Worm (Caenorhabditis elegans) whole organism, mixed stage, embryonic: ENCODE results near the gene F26D10.13.
A peak's percentile ranks its signal among the peaks of the same experiment; 100 is the strongest.

Experiments used
- M03D4.4 ChIP-seq: sonication (generic microtip); optimal IDR thresholded peaks from 2 replicates; lab custom pipeline; 2017; ENCODE audit warnings: mild to moderate bottlenecking, missing genetic modification characterization, missing compliant biosample characterization
- bed-3 ChIP-seq: fragments of 200-800 bp; sonication (Bioruptor generic); optimal IDR thresholded peaks from 3 replicates; lab custom pipeline; 2018; ENCODE audit warnings: mild to moderate bottlenecking, missing genetic modification characterization, moderate library complexity, missing compliant biosample characterization
- blmp-1 ChIP-seq: fragments of 150-350 bp; optimal IDR thresholded peaks from 2 replicates; lab custom pipeline; 2014; ENCODE audit warnings: missing biosample characterization, missing genetic modification characterization
- ceh-39 ChIP-seq: fragments of 150-350 bp; optimal IDR thresholded peaks from 2 replicates; lab custom pipeline; 2014; ENCODE audit warnings: missing biosample characterization, missing genetic modification characterization
- ceh-43 ChIP-seq: fragments of 200-800 bp; sonication (Bioruptor generic); optimal IDR thresholded peaks from 2 replicates; lab custom pipeline; 2018; ENCODE audit warnings: mild to moderate bottlenecking, missing genetic modification characterization, moderate library complexity, missing compliant biosample characterization
- ceh-83 ChIP-seq: fragments of 200-800 bp; sonication (Bioruptor generic); optimal IDR thresholded peaks from 2 replicates; lab custom pipeline; 2018; ENCODE audit warnings: mild to moderate bottlenecking, missing genetic modification characterization, missing compliant biosample characterization
- ces-1 ChIP-seq: fragments of 150-350 bp; optimal IDR thresholded peaks from 2 replicates; lab custom pipeline; 2014; ENCODE audit warnings: missing biosample characterization, missing genetic modification reagents, missing genetic modification characterization
- cnd-1 ChIP-seq: fragments of 200-800 bp; sonication (Bioruptor generic); optimal IDR thresholded peaks from 2 replicates; lab custom pipeline; 2018; ENCODE audit warnings: mild to moderate bottlenecking, missing genetic modification characterization, missing compliant biosample characterization
- drap-1 ChIP-seq: fragments of 200-800 bp; sonication (Bioruptor generic); optimal IDR thresholded peaks from 3 replicates; lab custom pipeline; 2018; ENCODE audit warnings: mild to moderate bottlenecking, missing genetic modification characterization, missing compliant biosample characterization
- elt-1 ChIP-seq: sonication (generic microtip); optimal IDR thresholded peaks from 2 replicates; lab custom pipeline; 2017; ENCODE audit warnings: missing genetic modification characterization, mild to moderate bottlenecking, missing compliant biosample characterization, antibody characterized with exemption, moderate library complexity, borderline replicate concordance; ENCODE audit not compliant: insufficient read depth
- elt-3 ChIP-seq: fragments of 150-350 bp; optimal IDR thresholded peaks from 2 replicates; lab custom pipeline; 2014; ENCODE audit warnings: missing biosample characterization, missing genetic modification characterization
- flh-1 ChIP-seq: fragments of 200-800 bp; sonication (Bioruptor generic); optimal IDR thresholded peaks from 2 replicates; lab custom pipeline; 2018; ENCODE audit warnings: mild to moderate bottlenecking, missing genetic modification characterization, moderate library complexity, missing compliant biosample characterization
- ham-2 ChIP-seq: fragments of 200-800 bp; sonication (Bioruptor generic); optimal IDR thresholded peaks from 2 replicates; lab custom pipeline; 2018; ENCODE audit warnings: mild to moderate bottlenecking, missing genetic modification characterization, missing compliant biosample characterization
- hlh-1 ChIP-seq: fragments of 150-350 bp; optimal IDR thresholded peaks from 2 replicates; lab custom pipeline; 2014; ENCODE audit warnings: missing biosample characterization, missing genetic modification reagents, missing genetic modification characterization
- lin-13 ChIP-seq: fragments of 150-350 bp; optimal IDR thresholded peaks from 2 replicates; lab custom pipeline; 2014; ENCODE audit warnings: missing biosample characterization, missing genetic modification characterization
- lin-32 ChIP-seq: fragments of 200-800 bp; sonication (Bioruptor generic); optimal IDR thresholded peaks from 2 replicates; lab custom pipeline; 2018; ENCODE audit warnings: mild to moderate bottlenecking, missing genetic modification characterization, missing compliant biosample characterization
- lsy-2 ChIP-seq: fragments of 150-350 bp; optimal IDR thresholded peaks from 2 replicates; lab custom pipeline; 2014; ENCODE audit warnings: missing biosample characterization, missing genetic modification characterization
- mab-5 ChIP-seq: fragments of 150-350 bp; optimal IDR thresholded peaks from 2 replicates; lab custom pipeline; 2014; ENCODE audit warnings: missing biosample characterization, missing genetic modification characterization
- mep-1 ChIP-seq: fragments of 150-350 bp; optimal IDR thresholded peaks from 2 replicates; lab custom pipeline; 2017; ENCODE audit warnings: missing biosample characterization, missing genetic modification reagents, missing genetic modification characterization, inconsistent platforms
- mls-2 ChIP-seq: sonication (generic microtip); optimal IDR thresholded peaks from 2 replicates; lab custom pipeline; 2016; ENCODE audit warnings: mild to moderate bottlenecking, missing genetic modification characterization, moderate library complexity, missing compliant biosample characterization
- nhr-12 ChIP-seq: fragments of 150-350 bp; optimal IDR thresholded peaks from 2 replicates; lab custom pipeline; 2014; ENCODE audit warnings: missing biosample characterization, missing genetic modification characterization
- nhr-2 ChIP-seq: fragments of 150-350 bp; optimal IDR thresholded peaks from 2 replicates; lab custom pipeline; 2014; ENCODE audit warnings: missing biosample characterization, missing genetic modification characterization
- nhr-237 ChIP-seq: fragments of 150-350 bp; optimal IDR thresholded peaks from 2 replicates; lab custom pipeline; 2014; ENCODE audit warnings: missing biosample characterization, missing genetic modification characterization
- nhr-28 ChIP-seq: fragments of 150-350 bp; optimal IDR thresholded peaks from 2 replicates; lab custom pipeline; 2014; ENCODE audit warnings: missing biosample characterization, missing genetic modification characterization
- sem-2 ChIP-seq: fragments of 200-800 bp; sonication (Bioruptor generic); optimal IDR thresholded peaks from 2 replicates; lab custom pipeline; 2018; ENCODE audit warnings: mild to moderate bottlenecking, missing genetic modification characterization, missing compliant biosample characterization
- snpc-4 ChIP-seq: fragments of 150-350 bp; optimal IDR thresholded peaks from 2 replicates; lab custom pipeline; 2014; ENCODE audit warnings: missing biosample characterization, missing genetic modification characterization
- sptf-1 ChIP-seq: sonication (generic microtip); optimal IDR thresholded peaks from 2 replicates; lab custom pipeline; 2017; ENCODE audit warnings: mild to moderate bottlenecking, missing genetic modification characterization, moderate library complexity, missing compliant biosample characterization
- tbx-8 ChIP-seq: fragments of 200-800 bp; sonication (Bioruptor generic); optimal IDR thresholded peaks from 2 replicates; lab custom pipeline; 2018; ENCODE audit warnings: mild to moderate bottlenecking, missing genetic modification characterization, moderate library complexity, missing compliant biosample characterization
- unc-120 ChIP-seq: sonication (generic microtip); optimal IDR thresholded peaks from 2 replicates; lab custom pipeline; 2017; ENCODE audit warnings: missing genetic modification characterization, missing compliant biosample characterization; ENCODE audit not compliant: poor library complexity, severe bottlenecking
- unc-39 ChIP-seq: fragments of 150-350 bp; optimal IDR thresholded peaks from 2 replicates; lab custom pipeline; 2014; ENCODE audit warnings: missing biosample characterization, missing genetic modification characterization
- unc-62 ChIP-seq: fragments of 150-350 bp; optimal IDR thresholded peaks from 2 replicates; lab custom pipeline; 2014; ENCODE audit warnings: missing biosample characterization, missing genetic modification reagents, missing genetic modification characterization

Gene F26D10.13

DNA sequence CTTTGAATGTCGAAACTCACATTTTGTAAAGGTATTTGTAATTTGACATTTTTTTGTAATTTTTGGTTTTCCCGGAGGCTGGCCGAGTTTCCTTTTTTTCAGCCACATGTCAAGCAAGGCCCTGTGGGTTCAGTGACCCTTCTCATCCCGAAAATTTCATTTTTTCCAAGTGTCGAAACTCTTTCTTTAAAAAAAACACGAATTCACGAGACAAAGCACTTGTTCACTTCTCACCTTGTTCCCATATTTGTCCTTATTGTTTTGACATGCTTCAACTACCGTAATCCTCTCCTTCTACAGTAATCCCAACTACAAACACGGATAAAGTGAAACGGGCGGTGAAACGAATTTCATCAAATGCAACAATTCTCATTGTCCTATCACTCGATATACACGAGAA lies 10.7 kb upstream of the F26D10.13 start, which contains the start of gene lhfp-4:
Gene lhfp-4, plus strand, starts transcription at position 301 of the 400 bp plus-strand sequence.
- TF ChIP-seq blmp-1 (no peak), elt-1 (tag; lab: Kevin White, UChicago) (no peak), ces-1 (GFP tag; lab: Kevin White, UChicago) (no peak), flh-1 (GFP tag; lab: Kevin White, UChicago) (no peak), nhr-2 (no peak), mep-1 (no peak), M03D4.4 (tag; lab: Kevin White, UChicago) (no peak), lsy-2 (no peak), unc-62 (GFP tag; lab: Kevin White, UChicago) (no peak)

DNA sequence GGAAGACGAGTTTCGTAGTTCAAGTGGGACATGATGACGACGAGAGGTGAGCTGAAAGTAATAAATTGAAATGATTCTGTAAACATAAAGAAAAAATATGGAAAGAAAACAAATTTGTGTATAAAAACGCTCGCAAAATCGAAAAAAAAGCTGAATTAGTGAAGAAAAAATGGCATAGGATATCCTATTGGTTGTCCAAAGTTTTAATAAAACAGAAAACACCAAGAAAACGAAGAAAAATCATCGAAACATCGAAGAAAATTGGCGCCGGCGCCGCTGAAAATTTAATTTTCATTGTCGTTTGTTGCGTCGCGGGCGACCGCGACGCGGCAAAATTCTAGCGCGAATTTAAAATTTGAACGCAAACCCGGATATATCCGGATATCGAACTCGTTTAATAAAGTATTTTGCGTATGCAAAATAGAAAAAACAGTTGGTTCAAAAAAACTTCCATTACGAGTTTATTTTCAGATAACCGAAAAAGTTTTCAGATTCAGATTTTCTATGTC lies 9.0 kb upstream of the F26D10.13 start, which contains the start of gene gln-5:
Gene gln-5, minus strand, starts transcription at position 51 of the 509 bp plus-strand sequence.
- TF ChIP-seq sem-2 (no peak), mep-1 (no peak), ceh-43 (GFP tag; lab: Kevin White, UChicago) (no peak), sptf-1 (tag; lab: Kevin White, UChicago) (no peak), bed-3 (GFP tag; lab: Kevin White, UChicago) (no peak), nhr-28 (tag; lab: Kevin White, UChicago) (no peak), ham-2 (GFP tag; lab: Kevin White, UChicago) (no peak), drap-1 (GFP tag; lab: Kevin White, UChicago) (no peak), unc-62 (GFP tag; lab: Kevin White, UChicago) (no peak), nhr-2 (no peak), lsy-2 (no peak), unc-39 (tag; lab: Kevin White, UChicago) (no peak), ceh-83 (GFP tag; lab: Kevin White, UChicago) (no peak), snpc-4 (tag; lab: Kevin White, UChicago) (no peak)

DNA sequence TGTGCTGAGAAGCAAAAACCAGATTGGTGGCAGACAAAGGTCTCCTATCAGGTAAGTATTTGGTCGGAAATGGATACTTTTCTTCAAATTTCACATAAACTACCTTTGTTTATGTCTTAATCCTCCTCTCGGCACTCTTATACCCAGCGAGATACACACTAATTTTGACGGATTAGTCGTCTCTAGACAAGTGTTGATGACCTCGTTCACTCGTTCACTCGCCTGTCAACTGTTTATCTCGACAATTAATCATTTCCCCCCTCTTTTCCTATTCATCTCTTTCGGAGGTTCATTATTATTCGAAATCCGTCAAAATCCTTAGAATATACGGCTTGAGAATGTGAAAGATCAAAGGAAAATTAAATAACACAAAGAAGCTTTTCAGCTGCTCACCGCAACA lies 5.1 kb upstream of the F26D10.13 start:
- TF ChIP-seq elt-3 (tag; lab: Kevin White, UChicago) (no peak), nhr-2 (peak; percentile 80), mls-2 (no peak), unc-62 (GFP tag; lab: Kevin White, UChicago) (peak; percentile 99), nhr-28 (tag; lab: Kevin White, UChicago) (no peak), sem-2 (no peak), lin-32 (GFP tag; lab: Kevin White, UChicago) (no peak), hlh-1 (tag; lab: Kevin White, UChicago) (peak; percentile 66), mab-5 (tag; lab: Kevin White, UChicago) (peak; percentile 44)
- TF ChIP-seq, all 35 proteins: peak for 4

DNA sequence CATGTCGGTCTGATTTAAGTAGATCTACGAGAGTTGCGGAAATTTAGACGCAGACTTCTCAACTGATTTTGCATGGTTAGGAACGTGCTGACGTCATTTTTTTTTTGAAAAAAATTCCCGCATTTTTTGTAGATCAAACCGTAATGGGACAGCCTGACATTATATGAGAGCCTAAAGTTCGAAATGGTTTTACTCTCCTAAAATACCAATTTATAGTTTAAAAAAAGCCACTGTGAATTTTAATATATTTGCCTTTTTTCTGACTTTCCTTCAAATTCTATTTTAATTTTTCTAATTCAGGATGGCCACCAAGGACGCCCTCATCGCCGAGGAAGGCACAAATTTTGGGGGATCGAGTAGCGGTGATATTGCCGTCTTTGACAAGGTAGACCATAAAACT lies 4.4 kb upstream of the F26D10.13 start, which contains the start of gene atgp-1:
Gene atgp-1, plus strand, starts transcription at position 301 of the 400 bp plus-strand sequence.
- no peak for TF ChIP-seq nhr-12
- no peak for TF ChIP-seq lsy-2
- TF ChIP-seq ceh-39 (tag; lab: Kevin White, UChicago), result no peak
- no peak for TF ChIP-seq lin-13 (tag; lab: Kevin White, UChicago)
- TF ChIP-seq hlh-1 (tag; lab: Kevin White, UChicago), result no peak
- TF ChIP-seq nhr-28 (tag; lab: Kevin White, UChicago), result no peak
- TF ChIP-seq snpc-4 (tag; lab: Kevin White, UChicago), result no peak
- TF ChIP-seq cnd-1 (tag; lab: Kevin White, UChicago), result no peak

DNA sequence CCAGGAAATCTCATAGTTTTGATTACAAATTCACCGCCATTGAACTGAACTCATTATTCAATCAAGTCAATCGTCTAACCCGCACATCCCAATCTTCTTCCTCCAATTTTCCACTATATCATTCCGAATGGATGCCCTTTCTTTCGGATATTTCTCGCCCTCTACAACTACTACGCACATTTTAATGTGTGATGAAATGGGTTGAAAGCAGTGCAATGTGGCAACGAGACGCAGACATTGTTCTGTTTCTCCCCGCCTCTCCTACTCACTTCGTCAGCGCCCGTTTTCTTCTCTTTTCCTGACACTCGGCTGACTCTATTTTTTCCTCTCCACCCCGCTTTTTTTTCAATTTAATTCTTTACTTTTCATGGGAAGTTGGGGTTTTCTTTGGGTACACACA lies 4.0 kb upstream of the F26D10.13 start:
- TF ChIP-seq unc-62 (GFP tag; lab: Kevin White, UChicago) (peak; percentile 78), sptf-1 (tag; lab: Kevin White, UChicago) (no peak), mab-5 (tag; lab: Kevin White, UChicago) (peak; percentile 48), tbx-8 (GFP tag; lab: Kevin White, UChicago) (no peak), cnd-1 (tag; lab: Kevin White, UChicago) (peak; percentile 5), nhr-237 (peak; percentile 3), nhr-28 (tag; lab: Kevin White, UChicago) (no peak), sem-2 (no peak), hlh-1 (tag; lab: Kevin White, UChicago) (peak; percentile 51), nhr-12 (no peak), lsy-2 (peak; percentile 14), ceh-83 (GFP tag; lab: Kevin White, UChicago) (no peak), nhr-2 (no peak), unc-120 (tag; lab: Kevin White, UChicago) (peak; percentile 57), ces-1 (GFP tag; lab: Kevin White, UChicago) (peak; percentile 93), mls-2 (peak; percentile 13), flh-1 (GFP tag; lab: Kevin White, UChicago) (no peak), blmp-1 (peak; percentile 8)
